Fruit fly (Drosophila melanogaster): ENCODE measurements around the gene tnc.

tnc gene

DNA sequence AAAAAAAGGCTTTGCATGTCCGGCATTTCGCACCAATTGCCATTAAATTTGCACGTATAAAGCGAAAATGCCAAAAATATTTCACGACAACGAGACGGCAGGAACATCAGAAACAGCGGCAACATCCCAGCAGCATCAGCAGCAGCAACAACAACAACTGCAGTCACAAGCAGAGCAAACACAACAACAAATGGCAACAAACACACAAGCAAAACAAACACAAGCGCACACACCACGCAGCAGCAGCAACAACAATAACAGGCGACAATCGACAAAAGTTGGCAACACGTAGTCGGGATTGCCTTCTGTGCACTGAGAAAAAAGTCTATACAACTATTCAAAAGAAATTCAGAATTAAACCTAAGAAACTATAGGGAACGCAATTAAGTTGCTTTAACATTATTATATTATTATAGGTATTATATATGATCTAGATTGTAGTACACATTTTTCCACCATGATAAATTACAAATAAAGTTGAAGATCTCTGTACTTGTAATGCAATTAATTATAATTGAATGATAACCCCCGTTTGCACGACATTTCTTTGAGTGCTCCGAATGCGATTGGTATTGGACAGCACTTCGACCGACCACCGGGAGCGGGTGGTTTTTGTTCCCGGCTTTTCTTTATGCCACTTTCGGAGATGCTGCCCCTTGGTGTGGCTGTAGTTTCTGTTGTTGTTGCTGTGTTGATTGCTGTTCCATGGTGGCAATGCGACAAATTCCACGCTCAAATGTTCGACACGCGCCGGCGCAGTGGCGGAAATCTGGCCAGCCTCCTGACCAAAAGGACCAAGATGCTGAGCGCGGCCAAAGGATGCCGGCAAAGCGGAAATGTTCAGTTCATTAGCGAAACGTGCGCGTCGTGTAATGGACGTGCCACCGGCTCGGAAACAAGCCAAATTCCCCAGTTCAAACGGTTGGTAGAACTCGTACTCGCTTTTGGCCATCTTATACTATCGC is at the start of gene tnc:
tnc (plus strand) TSS at position 848 of the 965 bp plus-strand sequence.
- TF ChIP-seq CG8478 (optimal IDR thresholded peaks at IDR 0.05) (no peak), psq (optimal IDR thresholded peaks at IDR 0.05) (no peak), pan (optimal IDR thresholded peaks at IDR 0.05) (no peak), Dll (optimal IDR thresholded peaks at IDR 0.05) (no peak), EcR (GFP tag; optimal IDR thresholded peaks at IDR 0.05) (no peak), usp (GFP tag; optimal IDR thresholded peaks at IDR 0.05) (no peak)

DNA sequence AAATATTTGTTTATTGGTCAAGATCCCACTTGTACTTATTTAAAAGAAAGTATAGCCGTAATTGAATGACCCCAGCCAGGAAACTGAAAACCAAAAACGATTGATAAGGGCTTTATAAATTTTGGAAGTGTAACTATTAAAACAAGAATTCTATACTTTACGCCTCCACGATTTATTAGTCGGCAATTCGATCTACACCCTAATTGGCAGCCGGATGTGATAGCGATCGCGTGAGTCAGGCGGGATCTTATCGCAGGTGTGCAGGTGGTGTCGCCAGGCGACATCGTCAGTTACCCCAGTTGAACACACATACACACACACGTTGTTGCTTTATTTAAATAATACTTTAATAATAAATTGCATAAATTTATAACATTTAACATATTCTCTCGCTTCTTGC is 49.6 kb upstream of the tnc start:
- no peak for TF ChIP-seq psq (optimal IDR thresholded peaks at IDR 0.05)
- no peak for TF ChIP-seq Dll (optimal IDR thresholded peaks at IDR 0.05)
- TF ChIP-seq usp (GFP tag; optimal IDR thresholded peaks at IDR 0.05), result no peak
- no peak for TF ChIP-seq pan (optimal IDR thresholded peaks at IDR 0.05)
- no peak for TF ChIP-seq EcR (GFP tag; optimal IDR thresholded peaks at IDR 0.05)
- no peak for TF ChIP-seq CG8478 (optimal IDR thresholded peaks at IDR 0.05)

DNA sequence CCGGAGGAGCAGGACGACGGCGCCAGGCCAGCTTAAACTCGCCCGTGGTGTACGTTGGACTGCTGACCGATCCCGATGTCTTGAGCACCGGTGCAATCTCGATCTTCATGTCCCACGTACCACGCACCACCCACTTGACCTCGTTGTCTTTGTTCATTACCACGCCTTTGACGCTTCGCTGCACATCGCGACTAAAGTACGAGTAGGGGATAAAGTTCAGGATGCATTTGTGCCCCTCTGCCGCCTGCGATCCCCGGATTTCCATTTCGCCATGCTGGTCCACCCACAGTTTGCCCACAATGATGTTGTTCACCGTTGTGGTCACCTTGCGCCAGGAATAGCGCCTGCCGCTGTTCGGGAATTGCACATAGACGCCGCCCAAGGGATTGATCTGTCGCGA is 48.4 kb upstream of the tnc start:
- TF ChIP-seq CG8478 (optimal IDR thresholded peaks at IDR 0.05) (no peak), pan (optimal IDR thresholded peaks at IDR 0.05) (no peak), EcR (GFP tag; optimal IDR thresholded peaks at IDR 0.05) (no peak), usp (GFP tag; optimal IDR thresholded peaks at IDR 0.05) (no peak), psq (optimal IDR thresholded peaks at IDR 0.05) (no peak), Dll (optimal IDR thresholded peaks at IDR 0.05) (no peak)

DNA sequence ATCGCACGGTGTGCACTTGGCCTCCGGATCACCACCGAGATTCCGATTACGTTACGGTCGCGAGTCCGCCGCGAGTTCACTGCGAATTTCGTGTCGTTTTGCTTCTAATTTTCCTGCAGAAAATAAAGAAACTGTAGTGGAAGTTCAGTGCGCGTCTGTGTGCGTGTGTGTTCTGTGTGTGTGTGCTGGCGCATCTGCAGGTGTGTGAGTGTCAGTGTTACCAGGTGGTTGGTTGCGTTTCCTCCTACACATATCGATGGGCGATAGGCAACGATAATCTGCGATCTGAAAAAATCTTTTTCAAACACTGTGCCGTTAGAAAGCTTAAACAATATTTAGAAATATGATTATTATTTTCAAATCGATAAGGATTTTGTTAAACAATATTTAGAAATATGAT is 46.1 kb upstream of the tnc start, which contains the start of gene Osbp:
Osbp (minus strand) TSS at position 174 of the 400 bp plus-strand sequence.
- TF ChIP-seq psq (optimal IDR thresholded peaks at IDR 0.05) (no peak), EcR (GFP tag; optimal IDR thresholded peaks at IDR 0.05) (no peak), usp (GFP tag; optimal IDR thresholded peaks at IDR 0.05) (no peak), Dll (optimal IDR thresholded peaks at IDR 0.05) (no peak), CG8478 (optimal IDR thresholded peaks at IDR 0.05) (no peak), pan (optimal IDR thresholded peaks at IDR 0.05) (no peak)

DNA sequence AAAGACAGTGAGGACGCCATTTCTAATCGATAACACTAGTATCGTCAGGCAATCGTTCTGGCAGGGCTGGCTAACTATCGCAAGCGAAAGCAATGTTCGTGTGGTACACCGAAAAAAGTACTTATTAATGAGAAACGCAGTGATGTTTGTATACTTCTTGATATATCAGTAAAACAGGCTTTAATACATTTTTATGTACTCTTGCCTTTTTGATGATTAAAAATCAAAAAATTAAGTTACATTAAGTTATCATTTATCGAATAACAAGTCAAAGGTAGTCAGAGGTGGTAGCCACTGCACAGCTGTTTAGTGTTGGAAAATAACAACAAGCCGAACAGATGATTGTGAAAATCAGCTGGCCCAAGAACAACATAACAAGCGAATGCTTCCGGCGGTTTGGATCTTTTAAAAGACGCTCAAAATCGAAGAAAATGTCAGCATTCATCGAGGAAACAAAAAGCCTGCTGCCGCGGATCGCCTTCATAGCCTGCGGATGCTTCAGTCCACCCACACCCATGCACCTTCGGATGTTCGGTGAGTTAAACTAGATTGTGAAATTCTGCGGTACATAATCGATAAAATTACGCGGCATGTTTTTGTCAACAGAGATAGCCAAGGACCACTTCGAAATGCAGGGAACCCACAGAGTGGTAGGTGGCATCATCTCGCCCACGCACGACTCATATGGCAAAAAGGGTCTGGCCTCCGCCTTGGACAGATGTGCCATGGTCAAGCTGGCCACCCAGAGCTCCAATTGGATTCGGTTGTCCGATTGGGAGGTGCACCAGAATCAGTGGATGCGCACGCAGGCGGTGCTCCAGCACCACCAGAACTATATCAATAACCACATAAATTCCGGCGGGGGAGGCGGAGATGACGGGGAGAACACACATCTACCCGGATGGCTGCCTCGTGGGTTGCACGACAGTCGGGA is 39.0 kb upstream of the tnc start, which contains the start of the genes ssh and Nmnat:
ssh (minus strand) TSS at position 37 of the 934 bp plus-strand sequence.
Nmnat (plus strand) TSS at position 318 of the 934 bp plus-strand sequence.
- TF ChIP-seq Dll (optimal IDR thresholded peaks at IDR 0.05) (no peak), psq (optimal IDR thresholded peaks at IDR 0.05) (no peak), EcR (GFP tag; optimal IDR thresholded peaks at IDR 0.05) (no peak), pan (optimal IDR thresholded peaks at IDR 0.05) (no peak), CG8478 (optimal IDR thresholded peaks at IDR 0.05) (no peak), usp (GFP tag; optimal IDR thresholded peaks at IDR 0.05) (no peak)

DNA sequence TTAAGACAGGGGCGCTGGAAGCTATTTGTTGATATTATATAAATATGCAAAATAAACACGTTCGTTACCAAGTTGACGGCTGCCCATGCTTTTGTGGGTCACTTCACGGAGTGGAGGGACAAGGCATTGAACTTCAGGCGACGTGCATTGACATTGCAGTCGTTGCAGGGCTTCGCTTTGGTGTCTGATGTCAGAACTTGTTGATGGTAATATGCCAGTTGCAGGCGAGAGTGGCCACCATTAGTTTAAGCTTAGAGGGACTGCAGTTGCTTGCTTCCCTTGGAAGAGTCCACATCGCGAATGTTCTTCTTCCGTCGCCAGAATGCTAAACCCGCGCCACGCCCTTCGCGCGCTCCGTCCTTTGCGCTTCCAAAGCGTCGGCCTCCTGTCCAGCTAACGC is 36.9 kb upstream of the tnc start, which contains the start of gene mah:
mah (plus strand) TSS at position 301 of the 400 bp plus-strand sequence.
- no peak for TF ChIP-seq Dll (optimal IDR thresholded peaks at IDR 0.05)
- no peak for TF ChIP-seq CG8478 (optimal IDR thresholded peaks at IDR 0.05)
- TF ChIP-seq usp (GFP tag; optimal IDR thresholded peaks at IDR 0.05), result no peak
- no peak for TF ChIP-seq EcR (GFP tag; optimal IDR thresholded peaks at IDR 0.05)
- TF ChIP-seq psq (optimal IDR thresholded peaks at IDR 0.05), result no peak
- TF ChIP-seq pan (optimal IDR thresholded peaks at IDR 0.05), result no peak

DNA sequence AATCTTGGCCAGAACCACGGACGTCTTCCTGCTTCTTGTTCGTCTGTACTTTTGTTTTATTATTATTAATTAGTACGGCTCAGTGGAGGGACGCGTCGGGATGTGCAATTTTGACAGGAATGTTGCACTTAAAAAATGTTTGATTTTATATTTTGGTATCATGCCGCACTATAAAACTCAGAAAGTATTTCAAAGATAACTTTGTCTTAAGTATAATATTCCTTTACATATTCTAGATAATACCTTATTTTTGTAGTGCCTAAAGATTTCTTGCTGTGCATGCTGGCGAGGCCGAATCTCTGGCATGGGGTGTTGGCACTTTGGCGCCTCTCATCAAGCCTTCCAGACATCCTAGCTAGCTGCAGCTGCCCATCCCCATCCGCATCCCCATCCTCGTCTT is 31.0 kb upstream of the tnc start:
- TF ChIP-seq psq (optimal IDR thresholded peaks at IDR 0.05), result no peak
- no peak for TF ChIP-seq EcR (GFP tag; optimal IDR thresholded peaks at IDR 0.05)
- TF ChIP-seq pan (optimal IDR thresholded peaks at IDR 0.05), result no peak
- TF ChIP-seq CG8478 (optimal IDR thresholded peaks at IDR 0.05), result no peak
- TF ChIP-seq usp (GFP tag; optimal IDR thresholded peaks at IDR 0.05), result no peak
- TF ChIP-seq Dll (optimal IDR thresholded peaks at IDR 0.05), result no peak

DNA sequence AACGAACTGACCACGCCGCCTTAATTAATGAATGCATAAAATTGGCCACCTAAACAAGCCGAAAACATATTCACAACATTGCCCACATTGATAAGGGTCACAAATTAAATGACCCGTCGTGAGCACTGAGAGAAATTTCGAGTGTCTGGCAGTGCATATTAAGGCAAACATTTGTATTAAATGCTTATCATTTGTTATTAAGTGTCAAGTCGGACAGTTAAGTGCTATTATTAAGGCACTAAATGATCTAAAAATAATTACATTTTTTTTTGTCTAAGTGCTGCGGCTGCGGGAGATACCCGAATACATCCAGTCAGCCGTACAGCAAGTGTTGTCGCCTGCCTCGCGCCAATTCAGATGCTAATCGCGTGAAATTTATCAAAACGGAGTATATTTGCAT is 21.7 kb upstream of the tnc start:
- no peak for TF ChIP-seq pan (optimal IDR thresholded peaks at IDR 0.05)
- TF ChIP-seq EcR (GFP tag; optimal IDR thresholded peaks at IDR 0.05), result no peak
- TF ChIP-seq CG8478 (optimal IDR thresholded peaks at IDR 0.05), result no peak
- TF ChIP-seq usp (GFP tag; optimal IDR thresholded peaks at IDR 0.05), result no peak
- TF ChIP-seq psq (optimal IDR thresholded peaks at IDR 0.05), result no peak
- TF ChIP-seq Dll (optimal IDR thresholded peaks at IDR 0.05), result no peak

DNA sequence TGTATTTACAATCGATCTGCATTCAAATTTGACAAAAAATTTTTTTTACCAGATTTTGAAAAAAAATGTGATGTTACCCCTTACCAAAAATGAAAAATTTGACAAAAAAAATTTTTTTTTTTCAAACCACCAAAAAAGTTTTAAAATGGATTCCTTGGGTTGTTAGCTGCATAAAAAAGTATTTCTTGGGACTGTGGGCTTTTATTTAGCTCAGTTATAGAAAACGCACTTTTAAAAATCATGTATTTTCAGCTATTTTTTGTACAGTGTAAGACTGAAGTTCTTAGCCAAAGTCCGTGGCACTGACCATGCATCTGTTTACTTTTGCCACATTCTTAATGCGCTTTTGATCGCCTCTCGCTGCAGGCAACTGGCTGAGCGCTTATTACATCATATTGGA is 18.8 kb upstream of the tnc start:
- TF ChIP-seq CG8478 (optimal IDR thresholded peaks at IDR 0.05) (no peak), Dll (optimal IDR thresholded peaks at IDR 0.05) (no peak), psq (optimal IDR thresholded peaks at IDR 0.05) (no peak), usp (GFP tag; optimal IDR thresholded peaks at IDR 0.05) (no peak), EcR (GFP tag; optimal IDR thresholded peaks at IDR 0.05) (no peak), pan (optimal IDR thresholded peaks at IDR 0.05) (no peak)

DNA sequence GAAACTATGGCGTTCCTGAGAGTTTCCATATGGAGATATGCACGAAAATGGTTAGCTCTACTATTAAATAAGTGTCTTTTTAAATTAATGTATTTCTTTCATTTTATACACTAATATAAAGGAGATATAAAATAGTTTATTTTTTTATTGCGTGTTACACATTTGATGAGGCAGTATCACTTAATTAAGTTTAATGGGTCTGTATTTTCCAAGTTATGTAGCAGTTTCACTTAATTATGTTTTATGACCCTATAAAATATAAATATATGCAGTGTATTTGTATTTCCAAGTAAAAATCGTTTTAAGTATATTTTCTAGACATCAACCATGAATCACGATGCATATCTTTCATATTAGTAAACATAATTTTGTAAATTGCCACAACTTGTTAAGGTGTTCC is 17.6 kb upstream of the tnc start:
- no peak for TF ChIP-seq CG8478 (optimal IDR thresholded peaks at IDR 0.05)

DNA sequence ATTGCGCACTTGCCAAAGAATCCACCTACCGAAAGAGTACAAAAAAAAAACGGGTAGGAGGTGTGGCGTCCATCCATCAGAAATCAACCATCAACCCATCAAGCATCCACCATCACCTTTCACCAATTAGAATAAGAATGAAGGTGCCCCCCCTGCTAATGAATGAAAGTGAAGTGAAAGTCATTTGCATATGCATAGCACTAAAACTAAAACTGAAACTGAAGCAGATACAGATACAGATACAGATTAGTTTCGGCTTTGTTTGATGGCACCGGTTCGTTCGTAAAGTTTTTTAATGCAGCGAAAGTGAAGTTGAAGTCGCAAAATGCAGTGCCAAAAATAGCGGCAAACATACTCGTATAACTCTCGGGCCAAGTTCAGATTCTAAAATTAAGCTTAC is 16.2 kb upstream of the tnc start:
- TF ChIP-seq pan (optimal IDR thresholded peaks at IDR 0.05) (no peak), psq (optimal IDR thresholded peaks at IDR 0.05) (no peak), CG8478 (optimal IDR thresholded peaks at IDR 0.05) (no peak), Dll (optimal IDR thresholded peaks at IDR 0.05) (no peak), usp (GFP tag; optimal IDR thresholded peaks at IDR 0.05) (no peak), EcR (GFP tag; optimal IDR thresholded peaks at IDR 0.05) (no peak)

Data from whole organism.